Worm (Caenorhabditis elegans) whole organism, young adult: Measurements from ENCODE around the gene F01G10.9.

Experiments
- B0035.1 ChIP-seq: sonication (generic microtip); optimal IDR thresholded peaks from 2 replicates; lab custom pipeline; 2016; ENCODE audit warnings: missing genetic modification characterization, mild to moderate bottlenecking, missing compliant biosample characterization, missing genotype, missing genetic modification reagents
- C06A6.2 ChIP-seq: fragments of 200-800 bp; sonication (Bioruptor generic); conservative IDR thresholded peaks from 2 replicates; pipeline ENCODE4 v1.3.6; 2022; ENCODE audit warnings: missing genetic modification characterization, missing compliant biosample characterization
- D2030.7 ChIP-seq: fragments of 200-800 bp; sonication (Bioruptor generic); IDR thresholded peaks from 2 replicates; pipeline ENCODE4 v1.3.6; 2022; ENCODE audit warnings: missing genetic modification reagents, missing genetic modification characterization, missing compliant biosample characterization
- F37B4.10 ChIP-seq: fragments of 200-800 bp; sonication (Bioruptor generic); IDR thresholded peaks from 2 replicates; pipeline ENCODE4 v1.3.6; 2022; ENCODE audit warnings: missing genetic modification characterization, missing compliant biosample characterization
- F39B2.1 ChIP-seq: fragments of 200-800 bp; sonication (Bioruptor generic); IDR thresholded peaks from 2 replicates; pipeline ENCODE4 v1.3.6; 2022; ENCODE audit warnings: missing genetic modification reagents, missing genetic modification characterization, missing compliant biosample characterization
- F49E8.2 ChIP-seq: sonication (generic microtip); optimal IDR thresholded peaks from 3 replicates; lab custom pipeline; 2017; ENCODE audit warnings: missing genetic modification characterization, mild to moderate bottlenecking, missing compliant biosample characterization, antibody characterized with exemption, moderate library complexity; ENCODE audit not compliant: insufficient read depth
- Y53F4B.3 ChIP-seq: fragments of 200-800 bp; sonication (Bioruptor generic); IDR thresholded peaks from 2 replicates; pipeline ENCODE4 v1.3.6; 2022; ENCODE audit warnings: missing genetic modification reagents, missing genetic modification characterization, missing compliant biosample characterization
- Y67H2A.10 ChIP-seq: fragments of 200-800 bp; sonication (Bioruptor generic); conservative IDR thresholded peaks from 2 replicates; pipeline ENCODE4 v1.3.6; 2022; ENCODE audit warnings: missing genetic modification reagents, missing genetic modification characterization, missing compliant biosample characterization
- akir-1 ChIP-seq: fragments of 200-800 bp; sonication (Bioruptor generic); optimal IDR thresholded peaks from 2 replicates; lab custom pipeline; 2018; ENCODE audit warnings: mild to moderate bottlenecking, missing genetic modification characterization, moderate library complexity, missing compliant biosample characterization
- ama-1 ChIP-seq, 3 experiments: fragments of 150-350 bp in 1 of 3; sonication (generic microtip) in 2 of 3; optimal IDR thresholded peaks; 2 replicates each; lab custom pipeline; 2014 to 2018; ENCODE audit warnings: missing biosample characterization in 2 of 3, missing genetic modification characterization in 2 of 3, missing genetic modification reagents in 2 of 3
- aptf-2 ChIP-seq: fragments of 200-800 bp; sonication (Bioruptor generic); conservative IDR thresholded peaks from 2 replicates; pipeline ENCODE4 v1.3.6; 2022; ENCODE audit warnings: missing genetic modification reagents, missing genetic modification characterization, missing compliant biosample characterization
- attf-6 ChIP-seq: fragments of 200-800 bp; sonication (Bioruptor generic); IDR thresholded peaks from 2 replicates; pipeline ENCODE4 v1.3.6; 2022; ENCODE audit warnings: missing genetic modification reagents, missing genetic modification characterization, missing compliant biosample characterization
- bed-1 ChIP-seq: fragments of 200-800 bp; sonication (Bioruptor generic); IDR thresholded peaks from 2 replicates; pipeline ENCODE4 v1.3.6; 2022; ENCODE audit warnings: missing genetic modification reagents, missing genetic modification characterization, missing compliant biosample characterization
- cebp-1 ChIP-seq, 2 experiments: fragments of 200-800 bp in 1 of 2; sonication (Bioruptor generic) in 1 of 2; sonication (generic microtip) in 1 of 2; IDR thresholded peaks in 1 of 2; optimal IDR thresholded peaks in 1 of 2; 2 replicates each; pipeline versions ENCODE4 v1.3.6 to Lab custom; 2017 to 2022; ENCODE audit warnings: missing compliant biosample characterization in 2 of 2, missing genetic modification characterization in 2 of 2, mild to moderate bottlenecking in 1 of 2, missing genetic modification reagents in 1 of 2, moderate library complexity in 1 of 2
- cebp-2 ChIP-seq: fragments of 200-800 bp; sonication (Bioruptor generic); IDR thresholded peaks from 2 replicates; pipeline ENCODE4 v1.3.6; 2022; ENCODE audit warnings: missing genetic modification characterization, missing compliant biosample characterization
- ceh-100 ChIP-seq: fragments of 200-800 bp; sonication (Bioruptor generic); IDR thresholded peaks from 2 replicates; pipeline ENCODE4 v1.3.6; 2022; ENCODE audit warnings: missing genetic modification reagents, missing genetic modification characterization, missing compliant biosample characterization
- ceh-27 ChIP-seq: fragments of 200-800 bp; sonication (Bioruptor generic); optimal IDR thresholded peaks from 2 replicates; lab custom pipeline; 2018; ENCODE audit warnings: mild to moderate bottlenecking, missing genetic modification characterization, moderate library complexity, missing compliant biosample characterization
- ceh-91 ChIP-seq: fragments of 200-800 bp; sonication (Bioruptor generic); IDR thresholded peaks from 2 replicates; pipeline ENCODE4 v1.3.6; 2022; ENCODE audit warnings: missing genetic modification reagents, missing genetic modification characterization, missing compliant biosample characterization
- chd-7 ChIP-seq: sonication (generic microtip); optimal IDR thresholded peaks from 2 replicates; lab custom pipeline; 2016; ENCODE audit warnings: mild to moderate bottlenecking, missing genetic modification characterization, moderate library complexity, missing compliant biosample characterization
- egl-18 ChIP-seq: fragments of 200-800 bp; sonication (Bioruptor generic); IDR thresholded peaks from 2 replicates; pipeline ENCODE4 v1.3.6; 2022; ENCODE audit warnings: missing genetic modification reagents, missing genetic modification characterization, missing compliant biosample characterization
- egl-44 ChIP-seq: fragments of 200-800 bp; sonication (Bioruptor generic); IDR thresholded peaks from 2 replicates; pipeline ENCODE4 v1.3.6; 2022; ENCODE audit warnings: missing genetic modification reagents, missing genetic modification characterization, missing compliant biosample characterization
- egrh-3 ChIP-seq: fragments of 200-800 bp; sonication (Bioruptor generic); IDR thresholded peaks from 2 replicates; pipeline ENCODE4 v1.3.6; 2022; ENCODE audit warnings: missing genetic modification reagents, missing genetic modification characterization, missing compliant biosample characterization
- ekl-4 ChIP-seq: fragments of 200-800 bp; sonication (Bioruptor generic); IDR thresholded peaks from 2 replicates; pipeline ENCODE4 v1.3.6; 2022; ENCODE audit warnings: missing genetic modification reagents, missing genetic modification characterization, missing compliant biosample characterization
- hmg-20 ChIP-seq: fragments of 200-800 bp; sonication (Bioruptor generic); IDR thresholded peaks from 2 replicates; pipeline ENCODE4 v1.3.6; 2022; ENCODE audit warnings: missing genetic modification reagents, missing genetic modification characterization, missing compliant biosample characterization
- lin-40 ChIP-seq: sonication (generic microtip); optimal IDR thresholded peaks from 2 replicates; lab custom pipeline; 2016; ENCODE audit warnings: missing genetic modification characterization, mild to moderate bottlenecking, missing compliant biosample characterization, missing genotype, missing genetic modification reagents
- lsl-1 ChIP-seq: fragments of 200-800 bp; sonication (Bioruptor generic); optimal IDR thresholded peaks from 2 replicates; lab custom pipeline; 2018; ENCODE audit warnings: mild to moderate bottlenecking, missing genetic modification characterization, moderate library complexity, missing compliant biosample characterization
- lsy-27 ChIP-seq: sonication (generic microtip); optimal IDR thresholded peaks from 2 replicates; lab custom pipeline; 2017; ENCODE audit warnings: missing genetic modification characterization, mild to moderate bottlenecking, missing compliant biosample characterization, antibody characterized with exemption, missing genotype, borderline replicate concordance; ENCODE audit not compliant: insufficient read depth
- madf-3 ChIP-seq: fragments of 200-800 bp; sonication (Bioruptor generic); IDR thresholded peaks from 2 replicates; pipeline ENCODE4 v1.3.6; 2022; ENCODE audit warnings: missing genetic modification reagents, missing genetic modification characterization, missing compliant biosample characterization
- madf-8 ChIP-seq: fragments of 200-800 bp; sonication (Bioruptor generic); conservative IDR thresholded peaks from 2 replicates; pipeline ENCODE4 v1.3.6; 2022; ENCODE audit warnings: missing genetic modification reagents, missing genetic modification characterization, missing compliant biosample characterization
- nfya-2 ChIP-seq: fragments of 200-800 bp; sonication (Bioruptor generic); IDR thresholded peaks from 2 replicates; pipeline ENCODE4 v1.3.6; 2022; ENCODE audit warnings: missing genetic modification reagents, missing genetic modification characterization, missing compliant biosample characterization
- nhr-80 ChIP-seq: sonication (generic microtip); optimal IDR thresholded peaks from 2 replicates; lab custom pipeline; 2016; ENCODE audit warnings: missing genetic modification characterization, missing compliant biosample characterization
- repo-1 ChIP-seq: sonication (generic microtip); optimal IDR thresholded peaks from 2 replicates; lab custom pipeline; 2017; ENCODE audit warnings: mild to moderate bottlenecking, missing genetic modification characterization, missing compliant biosample characterization
- sdz-38 ChIP-seq: sonication (generic microtip); optimal IDR thresholded peaks from 2 replicates; lab custom pipeline; 2016; ENCODE audit warnings: missing genotype, missing genetic modification characterization, missing compliant biosample characterization
- sea-2 ChIP-seq: fragments of 200-800 bp; sonication (Bioruptor generic); IDR thresholded peaks from 2 replicates; pipeline ENCODE4 v1.3.6; 2022; ENCODE audit warnings: missing genetic modification characterization, missing compliant biosample characterization
- somi-1 ChIP-seq: fragments of 200-800 bp; sonication (Bioruptor generic); optimal IDR thresholded peaks from 2 replicates; lab custom pipeline; 2018; ENCODE audit warnings: mild to moderate bottlenecking, missing genetic modification characterization, missing compliant biosample characterization
- sptf-2 ChIP-seq: fragments of 200-800 bp; sonication (Bioruptor generic); optimal IDR thresholded peaks from 2 replicates; lab custom pipeline; 2018; ENCODE audit warnings: mild to moderate bottlenecking, missing genetic modification characterization, missing compliant biosample characterization
- tbx-9 ChIP-seq: sonication (generic microtip); optimal IDR thresholded peaks from 2 replicates; lab custom pipeline; 2016; ENCODE audit warnings: borderline replicate concordance, missing genetic modification characterization, inconsistent platforms, missing compliant biosample characterization
- unc-130 ChIP-seq: sonication (generic microtip); optimal IDR thresholded peaks from 2 replicates; lab custom pipeline; 2016; ENCODE audit warnings: missing genetic modification reagents, missing genetic modification characterization, missing compliant biosample characterization
- unc-62 ChIP-seq: fragments of 150-350 bp; optimal IDR thresholded peaks from 2 replicates; lab custom pipeline; 2014; ENCODE audit warnings: missing biosample characterization, missing genetic modification reagents, missing genetic modification characterization
- xnd-1 ChIP-seq: sonication (generic microtip); optimal IDR thresholded peaks from 2 replicates; lab custom pipeline; 2016; ENCODE audit warnings: missing genotype, missing genetic modification reagents, missing genetic modification characterization, missing compliant biosample characterization
- zim-3 ChIP-seq: sonication (generic microtip); optimal IDR thresholded peaks from 2 replicates; lab custom pipeline; 2017; ENCODE audit warnings: mild to moderate bottlenecking, missing genetic modification characterization, moderate library complexity, missing compliant biosample characterization
- ztf-18 ChIP-seq: sonication (generic microtip); optimal IDR thresholded peaks from 2 replicates; lab custom pipeline; 2016; ENCODE audit warnings: missing genotype, mild to moderate bottlenecking, missing genetic modification characterization, missing compliant biosample characterization
- ztf-26 ChIP-seq: sonication (generic microtip); optimal IDR thresholded peaks from 2 replicates; lab custom pipeline; 2017; ENCODE audit warnings: missing genetic modification characterization, missing compliant biosample characterization

The F01G10.9 gene

ce11 chrIV:10251764-10252163, 7.7 kb downstream of the F01G10.9 start (continued):
- no peak for TF ChIP-seq lsl-1
- TF ChIP-seq zim-3 (tag; lab: Kevin White, UChicago), result no peak
- no peak for TF ChIP-seq C06A6.2 (GFP tag; lab: Robert Waterston, UW)

ce11 chrIV:10251261-10251660, 8.2 kb downstream of the F01G10.9 start:
- no peak for TF ChIP-seq ekl-4 (GFP tag; lab: Robert Waterston, UW)
- TF ChIP-seq ceh-91, result no peak
- TF ChIP-seq madf-8 (GFP tag; lab: Robert Waterston, UW), result no peak
- no peak for TF ChIP-seq ztf-18
- no peak for TF ChIP-seq sdz-38 (tag; lab: Kevin White, UChicago)
- TF ChIP-seq ceh-100, result no peak
- TF ChIP-seq lsy-27, result no peak
- no peak for TF ChIP-seq chd-7
- TF ChIP-seq ama-1 (optimal IDR thresholded peaks at IDR 0.05; lab: Kevin White, UChicago), result no peak
- TF ChIP-seq ama-1 (GFP tag; optimal IDR thresholded peaks at IDR 0.05; lab: Kevin White, UChicago), result no peak
- TF ChIP-seq sptf-2 (GFP tag; lab: Kevin White, UChicago), result no peak
- no peak for TF ChIP-seq hmg-20 (GFP tag; lab: Robert Waterston, UW)
- no peak for TF ChIP-seq nfya-2 (GFP tag; lab: Robert Waterston, UW)
- TF ChIP-seq ceh-27, result no peak
- no peak for TF ChIP-seq lin-40 (tag; lab: Kevin White, UChicago)
- no peak for TF ChIP-seq repo-1 (tag; lab: Kevin White, UChicago)
- no peak for TF ChIP-seq unc-62 (GFP tag; lab: Kevin White, UChicago)

ce11 chrIV:10250577-10251075, 8.8 kb downstream of the F01G10.9 start, which contains the start of gene daf-14:
Gene daf-14, plus strand, starts transcription at chrIV:10250627.
- TF ChIP-seq B0035.1 (tag; lab: Kevin White, UChicago) (no peak), cebp-1 (GFP tag; IDR thresholded peaks at IDR 0.05; lab: Robert Waterston, UW) (no peak), cebp-1 (tag; optimal IDR thresholded peaks at IDR 0.05; lab: Kevin White, UChicago) (peak; percentile 22), nhr-80 (tag; lab: Kevin White, UChicago) (peak; percentile 20), ztf-26 (peak; percentile 43), xnd-1 (tag; lab: Kevin White, UChicago) (no peak)

ce11 chrIV:10245666-10246210, 13.7 kb downstream of the F01G10.9 start, which contains the start of gene F01G10.10:
Gene F01G10.10, plus strand, starts transcription at chrIV:10246160.
- TF ChIP-seq F49E8.2 (tag; lab: Kevin White, UChicago) (peak; percentile 5), F37B4.10 (GFP tag; lab: Robert Waterston, UW) (0 out of 2 replicates have a peak, but pooled peaks have one; percentile 43), sptf-2 (GFP tag; lab: Kevin White, UChicago) (no peak), nhr-80 (tag; lab: Kevin White, UChicago) (no peak), aptf-2 (no peak), bed-1 (GFP tag; lab: Robert Waterston, UW) (no peak), tbx-9 (tag; lab: Kevin White, UChicago) (no peak), egl-18 (GFP tag; lab: Robert Waterston, UW) (no peak), somi-1 (GFP tag; lab: Kevin White, UChicago) (no peak), F39B2.1 (no peak), Y53F4B.3 (GFP tag; lab: Robert Waterston, UW) (no peak), D2030.7 (GFP tag; lab: Robert Waterston, UW) (peak; percentile 43), akir-1 (no peak), sdz-38 (tag; lab: Kevin White, UChicago) (no peak), unc-130 (GFP tag; lab: Kevin White, UChicago) (no peak), egrh-3 (GFP tag; lab: Robert Waterston, UW) (no peak), egl-44 (GFP tag; lab: Robert Waterston, UW) (no peak), Y67H2A.10 (GFP tag; lab: Robert Waterston, UW) (no peak), cebp-2 (GFP tag; lab: Robert Waterston, UW) (no peak), madf-3 (GFP tag; lab: Robert Waterston, UW) (peak; percentile 82; the same call in 1 of the 2 replicates), cebp-1 (GFP tag; IDR thresholded peaks at IDR 0.05; lab: Robert Waterston, UW) (no peak), cebp-1 (tag; optimal IDR thresholded peaks at IDR 0.05; lab: Kevin White, UChicago) (peak; percentile 8), attf-6 (peak; percentile 48; the same call in 1 of the 2 replicates), sea-2 (GFP tag; lab: Robert Waterston, UW) (no peak)
